Worm (Caenorhabditis elegans) whole organism, early embryonic: ENCODE measurements around the gene Y53G8AR.9.
A peak's percentile ranks its signal among the peaks of the same experiment; 100 is the strongest.

Source experiments
- B0310.2 ChIP-seq: sonication (generic microtip); optimal IDR thresholded peaks from 2 replicates; lab custom pipeline; 2016; ENCODE audit warnings: mild to moderate bottlenecking, missing genetic modification characterization, missing compliant biosample characterization
- F13C5.2 ChIP-seq: sonication (generic microtip); optimal IDR thresholded peaks from 2 replicates; lab custom pipeline; 2017; ENCODE audit warnings: mild to moderate bottlenecking, missing genetic modification characterization, inconsistent platforms, missing compliant biosample characterization
- aly-1 ChIP-seq: sonication (generic microtip); optimal IDR thresholded peaks from 2 replicates; lab custom pipeline; 2016; ENCODE audit warnings: missing genetic modification characterization, missing compliant biosample characterization
- ama-1 ChIP-seq: fragments of 150-350 bp; optimal IDR thresholded peaks from 2 replicates; lab custom pipeline; 2014
- ceh-13 ChIP-seq: fragments of 200-800 bp; sonication (Bioruptor generic); optimal IDR thresholded peaks from 2 replicates; lab custom pipeline; 2018; ENCODE audit warnings: mild to moderate bottlenecking, missing genetic modification characterization, missing compliant biosample characterization
- ceh-36 ChIP-seq: sonication (generic microtip); optimal IDR thresholded peaks from 2 replicates; lab custom pipeline; 2016; ENCODE audit warnings: missing genetic modification characterization, inconsistent platforms, missing compliant biosample characterization
- ets-7 ChIP-seq: sonication (generic microtip); optimal IDR thresholded peaks from 2 replicates; lab custom pipeline; 2016; ENCODE audit warnings: missing genotype, missing genetic modification characterization, missing compliant biosample characterization
- flt-1 ChIP-seq: fragments of 200-800 bp; sonication (Bioruptor generic); IDR thresholded peaks from 2 replicates; pipeline ENCODE4 v1.3.6; 2022; ENCODE audit warnings: missing genetic modification characterization, missing compliant biosample characterization
- hmbx-1 ChIP-seq: sonication (generic microtip); optimal IDR thresholded peaks from 2 replicates; lab custom pipeline; 2016; ENCODE audit warnings: mild to moderate bottlenecking, missing genetic modification characterization, missing compliant biosample characterization
- hmg-4 ChIP-seq: fragments of 200-800 bp; sonication (Bioruptor generic); optimal IDR thresholded peaks from 2 replicates; lab custom pipeline; 2018; ENCODE audit warnings: mild to moderate bottlenecking, missing genetic modification characterization, missing compliant biosample characterization
- hnd-1 ChIP-seq: sonication (generic microtip); optimal IDR thresholded peaks from 2 replicates; lab custom pipeline; 2016; ENCODE audit warnings: missing genetic modification characterization, missing compliant biosample characterization
- pes-1 ChIP-seq: fragments of 200-800 bp; sonication (Bioruptor generic); IDR thresholded peaks from 2 replicates; pipeline ENCODE4 v1.3.6; 2022; ENCODE audit warnings: missing genetic modification reagents, missing genetic modification characterization, missing compliant biosample characterization
- scrt-1 ChIP-seq: fragments of 200-800 bp; sonication (Bioruptor generic); IDR thresholded peaks from 2 replicates; pipeline ENCODE4 v1.3.6; 2022; ENCODE audit warnings: missing genetic modification characterization, missing compliant biosample characterization
- sea-1 ChIP-seq: fragments of 200-800 bp; sonication (Bioruptor generic); conservative IDR thresholded peaks from 2 replicates; pipeline ENCODE4 v1.3.6; 2022; ENCODE audit warnings: missing genetic modification characterization, missing compliant biosample characterization
- tbx-11 ChIP-seq: fragments of 200-800 bp; sonication (Bioruptor generic); IDR thresholded peaks from 2 replicates; pipeline ENCODE4 v1.3.6; 2022; ENCODE audit warnings: missing genetic modification characterization, missing compliant biosample characterization
- tbx-37 ChIP-seq: fragments of 200-800 bp; sonication (Bioruptor generic); conservative IDR thresholded peaks from 2 replicates; pipeline ENCODE4 v1.3.6; 2022; ENCODE audit warnings: missing genetic modification reagents, missing genetic modification characterization, missing compliant biosample characterization
- tra-4 ChIP-seq: sonication (generic microtip); optimal IDR thresholded peaks from 2 replicates; lab custom pipeline; 2017; ENCODE audit warnings: missing genetic modification characterization, missing compliant biosample characterization

Gene Y53G8AR.9

ce11 chrIII:3279304-3279703, 41.7 kb downstream of the Y53G8AR.9 start:
- TF ChIP-seq scrt-1 (no peak), tra-4 (tag; lab: Kevin White, UChicago) (no peak), ceh-36 (tag; lab: Kevin White, UChicago) (no peak), hnd-1 (tag; lab: Kevin White, UChicago) (no peak), flt-1 (GFP tag; lab: Robert Waterston, UW) (no peak), tbx-11 (GFP tag; lab: Robert Waterston, UW) (no peak), hmg-4 (no peak), pes-1 (GFP tag; lab: Robert Waterston, UW) (no peak), hmbx-1 (tag; lab: Kevin White, UChicago) (no peak), ceh-13 (GFP tag; lab: Kevin White, UChicago) (no peak), tbx-37 (GFP tag; lab: Robert Waterston, UW) (no peak), aly-1 (no peak), ama-1 (lab: Kevin White, UChicago) (no peak), B0310.2 (tag; lab: Kevin White, UChicago) (no peak), F13C5.2 (tag; lab: Kevin White, UChicago) (no peak), ets-7 (tag; lab: Kevin White, UChicago) (no peak)

- TF ChIP-seq hmg-4 (no peak), sea-1 (GFP tag; lab: Robert Waterston, UW) (no peak), hnd-1 (tag; lab: Kevin White, UChicago) (no peak), pes-1 (GFP tag; lab: Robert Waterston, UW) (no peak), tbx-11 (GFP tag; lab: Robert Waterston, UW) (no peak), hmbx-1 (tag; lab: Kevin White, UChicago) (no peak)
Observed at ce11 chrIII:3278610-3279009, 42.4 kb downstream of the Y53G8AR.9 start, which contains the start of gene Y53G8AM.8. Gene Y53G8AM.8 (minus strand): TSS chrIII:3278710.

- TF ChIP-seq pes-1 (GFP tag; lab: Robert Waterston, UW) (no peak), F13C5.2 (tag; lab: Kevin White, UChicago) (peak; percentile 6), B0310.2 (tag; lab: Kevin White, UChicago) (no peak), hmbx-1 (tag; lab: Kevin White, UChicago) (no peak), sea-1 (GFP tag; lab: Robert Waterston, UW) (no peak), ceh-13 (GFP tag; lab: Kevin White, UChicago) (no peak), ama-1 (lab: Kevin White, UChicago) (no peak), aly-1 (no peak)
Observed at ce11 chrIII:3273141-3273540, 47.9 kb downstream of the Y53G8AR.9 start.

ce11 chrIII:3271682-3272081, 49.4 kb downstream of the Y53G8AR.9 start:
- TF ChIP-seq sea-1 (GFP tag; lab: Robert Waterston, UW), result peak; percentile 56; the same call in 1 of the 2 replicates
- no peak for TF ChIP-seq aly-1
- no peak for TF ChIP-seq flt-1 (GFP tag; lab: Robert Waterston, UW)
- no peak for TF ChIP-seq ceh-13 (GFP tag; lab: Kevin White, UChicago)
- no peak for TF ChIP-seq hmg-4
- TF ChIP-seq scrt-1, result no peak
- no peak for TF ChIP-seq ceh-36 (tag; lab: Kevin White, UChicago)
- peak; percentile 52 for TF ChIP-seq F13C5.2 (tag; lab: Kevin White, UChicago)
